Worm (Caenorhabditis elegans) whole organism, L1 larva: Measurements from ENCODE around the gene him-10.

Experiments used
- C34B4.2 ChIP-seq: sonication (generic microtip); optimal IDR thresholded peaks from 2 replicates; lab custom pipeline; 2017; ENCODE audit warnings: mild to moderate bottlenecking, missing genetic modification characterization, missing compliant biosample characterization
- F16B12.6 ChIP-seq: fragments of 150-350 bp; optimal IDR thresholded peaks from 2 replicates; lab custom pipeline; 2014; ENCODE audit warnings: missing biosample characterization, missing genetic modification characterization
- blmp-1 ChIP-seq: fragments of 150-350 bp; optimal IDR thresholded peaks from 2 replicates; lab custom pipeline; 2014; ENCODE audit warnings: missing biosample characterization, missing genetic modification characterization
- ceh-63 ChIP-seq: fragments of 200-800 bp; sonication (Bioruptor generic); optimal IDR thresholded peaks from 2 replicates; lab custom pipeline; 2018; ENCODE audit warnings: mild to moderate bottlenecking, missing genetic modification characterization, missing compliant biosample characterization
- ceh-8 ChIP-seq: fragments of 200-800 bp; sonication (Bioruptor generic); optimal IDR thresholded peaks from 2 replicates; lab custom pipeline; 2018; ENCODE audit warnings: mild to moderate bottlenecking, missing genetic modification characterization, moderate library complexity, missing compliant biosample characterization
- ceh-82 ChIP-seq, 3 experiments: fragments of 150-350 bp in 1 of 3; sonication (generic microtip) in 2 of 3; optimal IDR thresholded peaks; 2 replicates each; lab custom pipeline; 2014 to 2017; ENCODE audit warnings: missing biosample characterization in 3 of 3, missing genetic modification characterization in 3 of 3
- ceh-90 ChIP-seq: sonication (generic microtip); optimal IDR thresholded peaks from 2 replicates; lab custom pipeline; 2016; ENCODE audit warnings: missing genetic modification characterization, missing compliant biosample characterization
- dpl-1 ChIP-seq, 3 experiments: fragments of 150-350 bp in 2 of 3; sonication (generic microtip) in 1 of 3; optimal IDR thresholded peaks; 2 replicates each; lab custom pipeline; 2014 to 2017; ENCODE audit warnings: missing biosample characterization in 3 of 3, missing genetic modification characterization in 3 of 3, missing genetic modification reagents in 3 of 3
- dsc-1 ChIP-seq: sonication (generic microtip); optimal IDR thresholded peaks from 2 replicates; lab custom pipeline; 2016; ENCODE audit warnings: mild to moderate bottlenecking, missing genetic modification characterization, missing compliant biosample characterization
- efl-1 ChIP-seq, 4 experiments: fragments of 150-350 bp; optimal IDR thresholded peaks in 3 of 4; peaks in 1 of 4; 1 replicate in 1 of 4; 2 replicates in 3 of 4; lab custom pipeline; 2014; ENCODE audit warnings: missing biosample characterization in 2 of 4, missing genetic modification characterization in 2 of 4, missing genetic modification reagents in 2 of 4
- elt-2 ChIP-seq: sonication (generic microtip); optimal IDR thresholded peaks from 2 replicates; lab custom pipeline; 2016; ENCODE audit warnings: missing genetic modification characterization, mild to moderate bottlenecking, inconsistent platforms, missing compliant biosample characterization, missing genetic modification reagents
- ets-5 ChIP-seq: fragments of 200-800 bp; sonication (Bioruptor generic); IDR thresholded peaks from 2 replicates; pipeline ENCODE4 v1.3.6; 2022; ENCODE audit warnings: missing genetic modification characterization, missing compliant biosample characterization
- fkh-10 ChIP-seq: sonication (generic microtip); optimal IDR thresholded peaks from 2 replicates; lab custom pipeline; 2017; ENCODE audit warnings: missing biosample characterization, missing genetic modification reagents, missing genetic modification characterization
- fkh-4 ChIP-seq: sonication (generic microtip); optimal IDR thresholded peaks from 2 replicates; lab custom pipeline; 2016; ENCODE audit warnings: missing compliant biosample characterization, missing genetic modification characterization, borderline replicate concordance
- fkh-8 ChIP-seq: sonication (generic microtip); optimal IDR thresholded peaks from 2 replicates; lab custom pipeline; 2016; ENCODE audit warnings: mild to moderate bottlenecking, missing genetic modification characterization, missing compliant biosample characterization
- grh-1 ChIP-seq: fragments of 200-800 bp; sonication (Bioruptor generic); IDR thresholded peaks from 2 replicates; pipeline ENCODE4 v1.3.6; 2022; ENCODE audit warnings: missing genetic modification reagents, missing genetic modification characterization, missing compliant biosample characterization
- hlh-17 ChIP-seq: fragments of 200-800 bp; sonication (Bioruptor generic); optimal IDR thresholded peaks from 2 replicates; lab custom pipeline; 2018; ENCODE audit warnings: missing genetic modification characterization, mild to moderate bottlenecking, missing compliant biosample characterization, moderate library complexity, borderline replicate concordance
- irx-1 ChIP-seq: sonication (generic microtip); optimal IDR thresholded peaks from 2 replicates; lab custom pipeline; 2016; ENCODE audit warnings: missing genetic modification characterization, missing compliant biosample characterization
- isw-1 ChIP-seq: fragments of 200-800 bp; sonication (Bioruptor generic); IDR thresholded peaks from 2 replicates; pipeline ENCODE4 v1.3.6; 2022; ENCODE audit warnings: missing genetic modification characterization, missing compliant biosample characterization
- jun-1 ChIP-seq: fragments of 150-350 bp; optimal IDR thresholded peaks from 2 replicates; lab custom pipeline; 2014; ENCODE audit warnings: missing biosample characterization, missing genetic modification reagents, missing genetic modification characterization
- lin-13 ChIP-seq: fragments of 150-350 bp; optimal IDR thresholded peaks from 2 replicates; lab custom pipeline; 2014; ENCODE audit warnings: missing biosample characterization, missing genetic modification reagents, missing genetic modification characterization
- lin-14 ChIP-seq: fragments of 200-800 bp; sonication (Bioruptor generic); optimal IDR thresholded peaks from 2 replicates; lab custom pipeline; 2018; ENCODE audit warnings: mild to moderate bottlenecking, missing genetic modification characterization, moderate library complexity, missing compliant biosample characterization
- lin-35 ChIP-seq, 2 experiments: fragments of 150-350 bp; optimal IDR thresholded peaks; 2 replicates each; lab custom pipeline; 2014; ENCODE audit warnings: missing biosample characterization in 2 of 2, missing genetic modification characterization in 2 of 2, missing genetic modification reagents in 2 of 2
- lir-3 ChIP-seq: sonication (generic microtip); optimal IDR thresholded peaks from 2 replicates; lab custom pipeline; 2016; ENCODE audit warnings: mild to moderate bottlenecking, missing genetic modification characterization, moderate library complexity, missing compliant biosample characterization; ENCODE audit not compliant: poor library complexity
- lsy-2 ChIP-seq, 2 experiments: fragments of 150-350 bp; optimal IDR thresholded peaks; 2 replicates each; lab custom pipeline; 2014; ENCODE audit warnings: missing biosample characterization in 2 of 2, missing genetic modification characterization in 2 of 2
- mab-9 ChIP-seq: fragments of 200-800 bp; sonication (Bioruptor generic); IDR thresholded peaks from 2 replicates; pipeline ENCODE4 v1.3.6; 2022; ENCODE audit warnings: missing genetic modification reagents, missing genetic modification characterization, missing compliant biosample characterization
- mef-2 ChIP-seq: fragments of 150-350 bp; optimal IDR thresholded peaks from 2 replicates; lab custom pipeline; 2014; ENCODE audit warnings: missing biosample characterization, missing genetic modification characterization
- mep-1 ChIP-seq: fragments of 150-350 bp; optimal IDR thresholded peaks from 2 replicates; lab custom pipeline; 2014; ENCODE audit warnings: missing biosample characterization, missing genetic modification characterization
- nhr-11 ChIP-seq: fragments of 150-350 bp; optimal IDR thresholded peaks from 2 replicates; lab custom pipeline; 2014; ENCODE audit warnings: missing biosample characterization, missing genetic modification characterization
- nhr-19 ChIP-seq: fragments of 200-800 bp; sonication (Bioruptor generic); conservative IDR thresholded peaks from 2 replicates; pipeline ENCODE4 v1.3.6; 2022; ENCODE audit warnings: missing genetic modification characterization, missing compliant biosample characterization
- nhr-20 ChIP-seq: sonication (generic microtip); optimal IDR thresholded peaks from 2 replicates; lab custom pipeline; 2016; ENCODE audit warnings: mild to moderate bottlenecking, missing genetic modification characterization, missing compliant biosample characterization
- nhr-71 ChIP-seq: sonication (generic microtip); optimal IDR thresholded peaks from 2 replicates; lab custom pipeline; 2016; ENCODE audit warnings: mild to moderate bottlenecking, missing genetic modification characterization, moderate library complexity, missing compliant biosample characterization
- nhr-76 ChIP-seq: sonication (generic microtip); optimal IDR thresholded peaks from 2 replicates; lab custom pipeline; 2017; ENCODE audit warnings: missing biosample characterization, missing genetic modification characterization
- nhr-77 ChIP-seq: fragments of 150-350 bp; optimal IDR thresholded peaks from 2 replicates; lab custom pipeline; 2014; ENCODE audit warnings: missing biosample characterization, missing genetic modification characterization
- nhr-85 ChIP-seq: sonication (generic microtip); peaks from one replicate; lab custom pipeline; 2016; ENCODE audit warnings: missing genetic modification characterization, inconsistent platforms, missing compliant biosample characterization
- nhr-90 ChIP-seq: sonication (generic microtip); optimal IDR thresholded peaks from 2 replicates; lab custom pipeline; 2016; ENCODE audit warnings: mild to moderate bottlenecking, missing genetic modification characterization, missing compliant biosample characterization; ENCODE audit not compliant: poor library complexity
- pag-3 ChIP-seq: sonication (generic microtip); optimal IDR thresholded peaks from 2 replicates; lab custom pipeline; 2017; ENCODE audit warnings: missing genetic modification characterization, mild to moderate bottlenecking, missing compliant biosample characterization, antibody characterized with exemption, borderline replicate concordance; ENCODE audit not compliant: insufficient read depth
- pax-3 ChIP-seq: fragments of 200-800 bp; sonication (Bioruptor generic); optimal IDR thresholded peaks from 2 replicates; lab custom pipeline; 2018; ENCODE audit warnings: mild to moderate bottlenecking, missing genetic modification characterization, moderate library complexity, missing compliant biosample characterization
- pqm-1 ChIP-seq: sonication (generic microtip); optimal IDR thresholded peaks from 3 replicates; lab custom pipeline; 2017; ENCODE audit warnings: missing biosample characterization, missing genetic modification characterization
- rnt-1 ChIP-seq: sonication (generic microtip); optimal IDR thresholded peaks from 2 replicates; lab custom pipeline; 2016; ENCODE audit warnings: mild to moderate bottlenecking, missing genetic modification characterization, moderate library complexity, missing compliant biosample characterization
- skn-1 ChIP-seq: fragments of 150-350 bp; optimal IDR thresholded peaks from 2 replicates; lab custom pipeline; 2014; ENCODE audit warnings: missing biosample characterization, missing genetic modification characterization
- snpc-4 ChIP-seq: fragments of 150-350 bp; optimal IDR thresholded peaks from 2 replicates; lab custom pipeline; 2014; ENCODE audit warnings: missing biosample characterization, missing genetic modification characterization
- snu-23 ChIP-seq: sonication (generic microtip); optimal IDR thresholded peaks from 2 replicates; lab custom pipeline; 2016; ENCODE audit warnings: missing genetic modification characterization, missing compliant biosample characterization
- sox-4 ChIP-seq: sonication (generic microtip); optimal IDR thresholded peaks from 2 replicates; lab custom pipeline; 2016; ENCODE audit warnings: missing genetic modification characterization, missing compliant biosample characterization
- tbx-2 ChIP-seq: sonication (generic microtip); optimal IDR thresholded peaks from 2 replicates; lab custom pipeline; 2016; ENCODE audit warnings: missing genetic modification characterization, missing compliant biosample characterization
- vab-15 ChIP-seq: sonication (generic microtip); optimal IDR thresholded peaks from 2 replicates; lab custom pipeline; 2017; ENCODE audit warnings: missing genotype, mild to moderate bottlenecking, missing genetic modification characterization, missing compliant biosample characterization
- ztf-11 ChIP-seq, 2 experiments: sonication (generic microtip); optimal IDR thresholded peaks; 2 replicates each; lab custom pipeline; 2016 to 2017; ENCODE audit warnings: missing genetic modification characterization in 2 of 2, missing biosample characterization in 1 of 2, missing compliant biosample characterization in 1 of 2

him-10 gene

DNA sequence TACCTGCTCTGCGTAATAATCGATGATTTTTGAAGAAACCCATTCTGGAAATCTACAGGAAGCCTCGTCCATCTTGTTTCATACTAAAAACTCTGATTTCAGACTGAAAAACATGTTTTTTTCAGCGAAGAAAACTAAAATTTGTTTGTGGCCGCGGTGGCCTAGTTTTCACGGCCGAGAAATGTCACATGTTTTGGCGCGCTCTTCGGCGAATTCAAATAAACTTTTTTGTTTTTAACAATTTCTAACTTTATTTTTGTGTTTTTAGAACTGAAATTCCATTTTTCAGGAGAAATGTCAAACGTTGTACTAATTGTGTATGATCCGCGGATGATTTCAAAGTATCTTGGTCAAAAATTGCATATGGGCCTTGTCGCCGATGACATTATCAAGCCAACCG is at the start of gene him-10, which contains the start of gene polq-1:
Gene him-10 (plus strand): TSS at position 290 of the 400 bp plus-strand sequence.
Gene polq-1 (minus strand): TSS at position 190 of the 400 bp plus-strand sequence.
- peak; percentile 1 for TF ChIP-seq fkh-8
- peak; percentile 9 for TF ChIP-seq fkh-4 (tag; lab: Kevin White, UChicago)
- TF ChIP-seq dpl-1 (GFP tag; optimal IDR thresholded peaks at IDR 0.05; lab: Kevin White, UChicago): peak; percentile 72 to 86 (median 80)
- no peak for TF ChIP-seq mef-2 (tag; lab: Kevin White, UChicago)
- peak; percentile 18 for TF ChIP-seq lir-3 (tag; lab: Kevin White, UChicago)
- TF ChIP-seq lsy-2 (tag; optimal IDR thresholded peaks at IDR 0.05; lab: Kevin White, UChicago): peak in 1 of 2 experiments; percentile 51
- TF ChIP-seq mep-1: peak; percentile 48
- peak; percentile 16 for TF ChIP-seq blmp-1 (tag; lab: Kevin White, UChicago)
- TF ChIP-seq ceh-90 (tag; lab: Kevin White, UChicago): peak; percentile 59
- peak; percentile 29 for TF ChIP-seq skn-1 (tag; lab: Kevin White, UChicago)
- no peak for TF ChIP-seq grh-1 (GFP tag; lab: Robert Waterston, UW)
- TF ChIP-seq fkh-10: no peak
- TF ChIP-seq tbx-2 (tag; lab: Kevin White, UChicago): peak; percentile 5
- peak in 1 of 3 experiments; percentile 14 for TF ChIP-seq ceh-82 (tag; optimal IDR thresholded peaks at IDR 0.05; lab: Kevin White, UChicago)
- TF ChIP-seq nhr-85: peak; percentile 40
- no peak for TF ChIP-seq vab-15 (tag; lab: Kevin White, UChicago)
- no peak for TF ChIP-seq pqm-1 (tag; lab: Kevin White, UChicago)
- TF ChIP-seq lin-14: peak; percentile 35
- peak; percentile 68 to 89 for TF ChIP-seq lin-35 (GFP tag; optimal IDR thresholded peaks at IDR 0.05; lab: Kevin White, UChicago)
- no peak for TF ChIP-seq nhr-77
- peak; percentile 53 to 79 for TF ChIP-seq efl-1 (optimal IDR thresholded peaks at IDR 0.05; lab: Kevin White, UChicago)
- TF ChIP-seq efl-1 (GFP tag; optimal IDR thresholded peaks at IDR 0.05 in 1 of 2; lab: Kevin White, UChicago): peak; percentile 87 to 98
- TF ChIP-seq snu-23 (GFP tag; lab: Kevin White, UChicago): peak; percentile 16
- no peak for TF ChIP-seq nhr-90
- peak; percentile 6 for TF ChIP-seq snpc-4
- TF ChIP-seq nhr-71: peak; percentile 14
- TF ChIP-seq rnt-1: peak; percentile 80
- TF ChIP-seq ztf-11 (tag; optimal IDR thresholded peaks at IDR 0.05; lab: Kevin White, UChicago): peak in 1 of 2 experiments; percentile 1
- TF ChIP-seq, all 84 proteins: peak for 20

- TF ChIP-seq grh-1 (GFP tag; lab: Robert Waterston, UW) (no peak), mep-1 (peak; percentile 28), jun-1 (tag; lab: Kevin White, UChicago) (peak; percentile 13), snpc-4 (no peak), nhr-11 (tag; lab: Kevin White, UChicago) (peak; percentile 12), lir-3 (tag; lab: Kevin White, UChicago) (no peak), pag-3 (no peak), lsy-2 (tag; optimal IDR thresholded peaks at IDR 0.05; lab: Kevin White, UChicago) (peak; percentile 3 to 55), ceh-63 (peak; percentile 44), dsc-1 (tag; lab: Kevin White, UChicago) (no peak), dpl-1 (GFP tag; optimal IDR thresholded peaks at IDR 0.05; lab: Kevin White, UChicago) (peak in 1 of 3 experiments; percentile 4), fkh-8 (peak; percentile 90), elt-2 (tag; lab: Kevin White, UChicago) (no peak), lin-14 (peak; percentile 89), ets-5 (GFP tag; lab: Robert Waterston, UW) (no peak), nhr-19 (GFP tag; lab: Robert Waterston, UW) (peak; percentile 39), lin-35 (GFP tag; optimal IDR thresholded peaks at IDR 0.05; lab: Kevin White, UChicago) (peak in 1 of 2 experiments; percentile 54), skn-1 (tag; lab: Kevin White, UChicago) (no peak), mab-9 (GFP tag; lab: Robert Waterston, UW) (peak; percentile 56; the same call in 1 of the 2 replicates), tbx-2 (tag; lab: Kevin White, UChicago) (no peak), irx-1 (tag; lab: Kevin White, UChicago) (no peak), snu-23 (GFP tag; lab: Kevin White, UChicago) (no peak), ceh-8 (GFP tag; lab: Kevin White, UChicago) (peak; percentile 60), ztf-11 (tag; optimal IDR thresholded peaks at IDR 0.05; lab: Kevin White, UChicago) (no peak), ceh-82 (tag; optimal IDR thresholded peaks at IDR 0.05; lab: Kevin White, UChicago) (peak in 2 of 3 experiments; percentile 53 to 66), nhr-71 (peak; percentile 11), C34B4.2 (tag; lab: Kevin White, UChicago) (no peak), F16B12.6 (tag; lab: Kevin White, UChicago) (no peak), sox-4 (no peak), nhr-76 (tag; lab: Kevin White, UChicago) (no peak), isw-1 (peak; percentile 45), hlh-17 (GFP tag; lab: Kevin White, UChicago) (no peak), nhr-20 (tag; lab: Kevin White, UChicago) (no peak), fkh-10 (peak; percentile 42), lin-13 (GFP tag; lab: Kevin White, UChicago) (peak; percentile 6), pax-3 (tag; lab: Kevin White, UChicago) (peak; percentile 75)
These were observed 47.9 kb upstream of the him-10 start, which contains the start of gene ida-1 for ce11 chrIII:5755204-5755603. TSS of gene ida-1 (plus strand) at chrIII:5755539.
